Worm (Caenorhabditis elegans) whole organism, L1 larva: ENCODE measurements around the gene srx-3.

Experiments used
- ceh-88 ChIP-seq: fragments of 200-800 bp; sonication (Bioruptor generic); IDR thresholded peaks from 2 replicates; pipeline ENCODE4 v1.3.6; 2022; ENCODE audit warnings: missing genetic modification characterization, missing compliant biosample characterization
- ces-1 ChIP-seq: fragments of 150-350 bp; optimal IDR thresholded peaks from 2 replicates; lab custom pipeline; 2014; ENCODE audit warnings: missing biosample characterization, missing genetic modification reagents, missing genetic modification characterization
- elt-2 ChIP-seq: sonication (generic microtip); optimal IDR thresholded peaks from 2 replicates; lab custom pipeline; 2016; ENCODE audit warnings: missing genetic modification characterization, mild to moderate bottlenecking, inconsistent platforms, missing compliant biosample characterization, missing genetic modification reagents
- lir-3 ChIP-seq: sonication (generic microtip); optimal IDR thresholded peaks from 2 replicates; lab custom pipeline; 2016; ENCODE audit warnings: mild to moderate bottlenecking, missing genetic modification characterization, moderate library complexity, missing compliant biosample characterization; ENCODE audit not compliant: poor library complexity
- nhr-237 ChIP-seq: fragments of 150-350 bp; optimal IDR thresholded peaks from 2 replicates; lab custom pipeline; 2014; ENCODE audit warnings: missing biosample characterization, missing genetic modification characterization

DNA sequence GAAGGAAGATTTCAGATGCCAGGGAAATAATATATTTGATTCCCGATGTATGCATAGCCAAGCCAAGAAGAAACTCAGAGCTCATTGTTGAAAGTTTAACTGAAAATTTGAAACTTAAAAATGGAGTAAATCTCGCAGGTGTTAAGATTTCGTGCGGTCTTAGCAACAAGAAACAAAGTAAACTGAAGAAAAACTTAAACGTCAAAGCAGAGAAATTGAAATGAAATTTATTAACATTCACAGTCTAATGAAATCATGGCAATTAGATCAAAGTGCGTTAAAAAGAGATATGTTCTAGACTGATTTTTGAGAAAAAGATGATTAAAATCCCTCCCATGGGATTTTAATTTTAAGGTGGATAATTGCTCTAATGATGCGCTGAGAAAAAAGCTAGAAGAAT is 24.5 kb upstream of the srx-3 start, which contains the start of gene str-84:
- TF ChIP-seq elt-2 (tag; lab: Kevin White, UChicago) = no peak
- no peak for TF ChIP-seq nhr-237 (tag; lab: Kevin White, UChicago)
- TF ChIP-seq ceh-88 (GFP tag; lab: Robert Waterston, UW) = no peak
- no peak for TF ChIP-seq ces-1 (GFP tag; lab: Kevin White, UChicago)
- no peak for TF ChIP-seq lir-3 (tag; lab: Kevin White, UChicago)
